Worm (Caenorhabditis elegans): ENCODE measurements around the gene fipr-28.

DNA sequence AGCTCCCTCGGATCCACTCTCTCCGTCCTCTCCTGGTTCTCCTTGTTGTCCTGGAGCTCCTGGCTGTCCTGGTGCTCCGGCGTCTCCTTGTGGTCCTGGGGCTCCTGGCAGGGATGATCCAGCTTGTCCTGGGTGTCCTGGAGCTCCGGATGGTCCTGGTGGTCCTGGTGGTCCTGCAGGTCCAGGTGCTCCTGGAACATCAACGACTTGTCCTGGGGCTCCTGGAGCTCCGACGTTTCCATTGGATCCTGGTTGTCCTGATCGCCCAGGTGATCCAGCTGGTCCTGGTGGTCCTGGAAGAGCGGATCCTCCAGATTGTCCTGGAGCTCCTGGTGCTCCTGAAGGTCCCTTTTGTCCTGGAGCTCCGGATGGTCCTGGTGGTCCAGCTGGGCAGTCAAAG, 26.2 kb upstream of the fipr-28 start:
- TF ChIP-seq dao-5 (tag; optimal IDR thresholded peaks at IDR 0.05) (no peak), W03F9.2 (tag; optimal IDR thresholded peaks at IDR 0.05) (no peak)
